Worm (Caenorhabditis elegans): Measurements from ENCODE around the gene Y97E10AR.1.

DNA sequence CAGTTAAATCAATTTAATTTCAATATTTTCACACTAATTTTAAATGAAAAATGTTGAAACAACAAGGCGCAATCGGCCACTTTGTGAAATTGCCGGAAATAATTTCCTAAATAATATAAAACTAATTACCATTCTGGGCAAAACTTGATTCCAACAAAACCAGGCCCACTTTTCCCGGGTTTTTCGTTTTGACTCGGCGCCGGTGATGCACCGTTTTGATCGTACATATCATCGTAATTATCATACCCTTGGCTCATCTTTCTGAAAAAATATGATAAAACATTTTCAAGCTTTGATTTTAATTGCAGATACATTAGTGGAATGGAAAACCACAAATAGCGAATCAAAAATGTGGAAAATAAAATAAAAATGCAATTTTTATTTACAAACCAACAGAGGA, 10.8 kb downstream of the Y97E10AR.1 start, which contains the start of gene rpb-9:
- TF ChIP-seq egl-27 (tag; optimal IDR thresholded peaks at IDR 0.05) (no peak), nhr-28 (tag; optimal IDR thresholded peaks at IDR 0.05) (no peak), unc-62 (GFP tag; optimal IDR thresholded peaks at IDR 0.05 in 1 of 2) (no peak), unc-62 (tag; optimal IDR thresholded peaks at IDR 0.05) (no peak)
